Fruit fly (Drosophila melanogaster): Measurements from ENCODE around the gene alpha-Est10.
A peak's percentile ranks its signal among the peaks of the same experiment; 100 is the strongest.

The alpha-Est10 gene

DNA sequence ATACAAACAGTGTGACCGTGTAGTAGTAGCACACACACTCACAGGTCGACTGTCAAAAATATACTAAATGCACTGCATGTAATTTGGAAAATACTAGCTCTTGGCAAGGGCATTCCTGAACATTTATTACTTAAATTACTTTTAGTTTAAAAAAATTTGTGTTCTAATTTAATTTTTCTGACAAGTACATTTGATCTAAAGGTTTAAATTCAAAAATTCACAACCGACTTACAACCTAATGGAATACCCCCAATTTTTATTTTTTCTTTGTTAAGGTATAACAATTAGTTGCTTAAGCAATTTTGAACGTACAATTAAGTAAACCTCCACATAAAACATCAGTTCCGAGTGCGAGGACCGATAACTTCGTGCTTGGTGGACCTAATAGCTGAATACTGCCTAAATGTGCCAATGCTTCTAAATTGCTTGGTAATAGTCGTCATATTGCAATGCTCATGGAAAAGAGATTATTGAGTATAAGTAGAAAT, 19.8 kb downstream of the alpha-Est10 start, which contains the start of gene CG1142 (continued):
- peak; percentile 96 for TF ChIP-seq CG18476 (GFP tag; optimal IDR thresholded peaks at IDR 0.05)
- peak; percentile 77 for TF ChIP-seq gro (GFP tag; optimal IDR thresholded peaks at IDR 0.05)
- no peak for TF ChIP-seq Opbp (GFP tag; IDR thresholded peaks at IDR 0.05; ENCODE audit: partially characterized antibody)
- TF ChIP-seq gcm2 (GFP tag; optimal IDR thresholded peaks at IDR 0.05), result peak; percentile 90
- peak; percentile 94 for TF ChIP-seq Dad (GFP tag; optimal IDR thresholded peaks at IDR 0.05)
- peak in 1 of 2 experiments; percentile 99 for TF ChIP-seq Eip74EF (GFP tag; optimal IDR thresholded peaks at IDR 0.05)
- peak; percentile 99 for TF ChIP-seq fd96Cb (tag; optimal IDR thresholded peaks at IDR 0.05)
- peak; percentile 92 for TF ChIP-seq Poxn (GFP tag; IDR thresholded peaks at IDR 0.05)
- TF ChIP-seq CG8924 (tag; optimal IDR thresholded peaks at IDR 0.05), result peak; percentile 99
- TF ChIP-seq CG16863 (GFP tag; optimal IDR thresholded peaks at IDR 0.05), result peak; percentile 96
- TF ChIP-seq gt (GFP tag; IDR thresholded peaks at IDR 0.05), result peak; percentile 96
- peak; percentile 99 for TF ChIP-seq phol (tag; optimal IDR thresholded peaks at IDR 0.05)
- peak in 1 of 3 experiments; percentile 97 for TF ChIP-seq Stat92E (GFP tag; optimal IDR thresholded peaks at IDR 0.05)
- TF ChIP-seq H15 (GFP tag; IDR thresholded peaks at IDR 0.05), result peak; percentile 98
- TF ChIP-seq Oaz (GFP tag; IDR thresholded peaks at IDR 0.05), result peak; percentile 98
- TF ChIP-seq fru (optimal IDR thresholded peaks at IDR 0.05), result no peak
- peak; percentile 94 for TF ChIP-seq D19B (GFP tag; optimal IDR thresholded peaks at IDR 0.05)
- peak; percentile 97 for TF ChIP-seq tio (GFP tag; optimal IDR thresholded peaks at IDR 0.05)
- TF ChIP-seq ab (GFP tag; optimal IDR thresholded peaks at IDR 0.05), result peak; percentile 25
- peak; percentile 98 for TF ChIP-seq CG2120 (GFP tag; optimal IDR thresholded peaks at IDR 0.05)
- TF ChIP-seq en (GFP tag; optimal IDR thresholded peaks at IDR 0.05), result peak; percentile 96
- peak; percentile 56 for TF ChIP-seq luna (GFP tag; optimal IDR thresholded peaks at IDR 0.05)
- TF ChIP-seq CG15514 (GFP tag; optimal IDR thresholded peaks at IDR 0.05), result peak; percentile 93
- no peak for TF ChIP-seq Hr39 (optimal IDR thresholded peaks at IDR 0.05)
- peak; percentile 98 for TF ChIP-seq CG13775 (GFP tag; optimal IDR thresholded peaks at IDR 0.05)
- peak; percentile 96 for TF ChIP-seq CG4404 (GFP tag; IDR thresholded peaks at IDR 0.05)
- peak; percentile 89 for TF ChIP-seq her (GFP tag; optimal IDR thresholded peaks at IDR 0.05)
- TF ChIP-seq CG10274 (GFP tag; optimal IDR thresholded peaks at IDR 0.05), result peak; percentile 85
- peak; percentile 98 for TF ChIP-seq seq (GFP tag; IDR thresholded peaks at IDR 0.05)
- peak; percentile 97 for TF ChIP-seq Chrac-16 (GFP tag; optimal IDR thresholded peaks at IDR 0.05)
- TF ChIP-seq CG13287 (GFP tag; IDR thresholded peaks at IDR 0.05; ENCODE audit: partially characterized antibody), result peak; percentile 39; the same call in 1 of the 2 replicates
- peak; percentile 95 for TF ChIP-seq CG6683 (GFP tag; optimal IDR thresholded peaks at IDR 0.05)
- peak; percentile 88 for TF ChIP-seq Lim3 (GFP tag; IDR thresholded peaks at IDR 0.05)
- no peak for TF ChIP-seq yki (optimal IDR thresholded peaks at IDR 0.05)
- TF ChIP-seq CG9727 (GFP tag; optimal IDR thresholded peaks at IDR 0.05), result peak; percentile 99
- no peak for TF ChIP-seq lov (optimal IDR thresholded peaks at IDR 0.05)
- TF ChIP-seq lov (GFP tag; IDR thresholded peaks at IDR 0.05), result peak; percentile 99
- TF ChIP-seq CG10979 (tag; optimal IDR thresholded peaks at IDR 0.05), result peak; percentile 99
- TF ChIP-seq CG3065 (GFP tag; optimal IDR thresholded peaks at IDR 0.05), result peak; percentile 97
- no peak for TF ChIP-seq Tbp (GFP tag; optimal IDR thresholded peaks at IDR 0.05)
- TF ChIP-seq CG17359 (tag; optimal IDR thresholded peaks at IDR 0.05), result peak; percentile 99
- TF ChIP-seq pfk (GFP tag; optimal IDR thresholded peaks at IDR 0.05), result peak; percentile 54
- TF ChIP-seq CG13424 (tag; optimal IDR thresholded peaks at IDR 0.05), result peak; percentile 99
- TF ChIP-seq BtbVII (GFP tag; optimal IDR thresholded peaks at IDR 0.05), result peak; percentile 97
- TF ChIP-seq inv (GFP tag; IDR thresholded peaks at IDR 0.05; ENCODE audit: partially characterized antibody), result no peak
- peak; percentile 96 to 98 for TF ChIP-seq chif (GFP tag; optimal IDR thresholded peaks at IDR 0.05)
- TF ChIP-seq CG17361 (GFP tag; IDR thresholded peaks at IDR 0.05), result peak; percentile 100
- TF ChIP-seq pita (GFP tag; optimal IDR thresholded peaks at IDR 0.05), result no peak
- peak; percentile 99 for TF ChIP-seq CG1233 (GFP tag; optimal IDR thresholded peaks at IDR 0.05)
- TF ChIP-seq jigr1 (GFP tag; IDR thresholded peaks at IDR 0.05), result peak; percentile 92
- TF ChIP-seq CG4617 (GFP tag; optimal IDR thresholded peaks at IDR 0.05; ENCODE audit: borderline replicate concordance), result peak; percentile 93
